Fruit fly (Drosophila melanogaster) whole organism, embryonic: ENCODE results near the gene crq.

Experiments
- CG11085 ChIP-seq: fragments of 200-800 bp; sonication (Bioruptor generic); IDR thresholded peaks from 2 replicates; pipeline ENCODE4 v1.3.6; 2022; ENCODE audit warnings: missing biosample characterization, missing genetic modification characterization
- CG11398 ChIP-seq: fragments of 200-800 bp; sonication (Bioruptor generic); optimal IDR thresholded peaks from 2 replicates; lab custom pipeline; 2016; ENCODE audit warnings: missing biosample characterization, missing genetic modification characterization
- CG11696 ChIP-seq: fragments of 200-800 bp; sonication (Bioruptor generic); IDR thresholded peaks from 2 replicates; pipeline ENCODE4 v1.3.6; 2022; ENCODE audit warnings: missing biosample characterization, missing genetic modification characterization
- CG12104 ChIP-seq: fragments of 200-800 bp; sonication (Bioruptor generic); optimal IDR thresholded peaks from 3 replicates; lab custom pipeline; 2016; ENCODE audit warnings: missing biosample characterization, missing genetic modification characterization
- CG12155 ChIP-seq: fragments of 200-800 bp; sonication (Bioruptor generic); optimal IDR thresholded peaks from 3 replicates; lab custom pipeline; 2016; ENCODE audit warnings: missing biosample characterization, missing genetic modification characterization
- CG12219 ChIP-seq: fragments of 200-800 bp; sonication (Bioruptor generic); optimal IDR thresholded peaks from 3 replicates; lab custom pipeline; 2018; ENCODE audit warnings: missing biosample characterization, mild to moderate bottlenecking, missing genetic modification characterization
- CG12659 ChIP-seq: fragments of 200-800 bp; sonication (Bioruptor generic); optimal IDR thresholded peaks from 3 replicates; lab custom pipeline; 2017; ENCODE audit warnings: mild to moderate bottlenecking, missing biosample characterization, missing genetic modification reagents, missing genetic modification characterization
- CG15601 ChIP-seq: fragments of 200-800 bp; sonication (Bioruptor generic); optimal IDR thresholded peaks from 3 replicates; lab custom pipeline; 2019; ENCODE audit warnings: missing biosample characterization, mild to moderate bottlenecking, missing genetic modification characterization, moderate library complexity
- CG17385 ChIP-seq: fragments of 200-800 bp; sonication (Bioruptor generic); optimal IDR thresholded peaks from 3 replicates; lab custom pipeline; 2018; ENCODE audit warnings: missing biosample characterization, mild to moderate bottlenecking, missing genetic modification characterization
- CG17829 ChIP-seq: fragments of 200-800 bp; optimal IDR thresholded peaks from 2 replicates; lab custom pipeline; 2019; ENCODE audit warnings: missing biosample characterization, mild to moderate bottlenecking, missing genetic modification characterization, moderate library complexity
- CG2202 ChIP-seq: fragments of 200-800 bp; sonication (Bioruptor generic); optimal IDR thresholded peaks from 2 replicates; lab custom pipeline; 2018; ENCODE audit warnings: missing biosample characterization, mild to moderate bottlenecking, missing genetic modification characterization
- CG34376 ChIP-seq: fragments of 200-800 bp; sonication (Bioruptor generic); optimal IDR thresholded peaks from 2 replicates; lab custom pipeline; 2018; ENCODE audit warnings: missing biosample characterization, mild to moderate bottlenecking, missing genetic modification characterization
- CG42726 ChIP-seq: fragments of 200-800 bp; sonication (Bioruptor generic); IDR thresholded peaks from 2 replicates; pipeline ENCODE4 v1.3.6; 2022; ENCODE audit warnings: missing biosample characterization, missing genetic modification characterization; ENCODE audit not compliant: partially characterized antibody
- CG4328 ChIP-seq: fragments of 200-800 bp; sonication (Bioruptor generic); optimal IDR thresholded peaks from 3 replicates; lab custom pipeline; 2017; ENCODE audit warnings: missing biosample characterization, missing genetic modification reagents, missing genetic modification characterization
- CG6683 ChIP-seq: fragments of 200-800 bp; sonication (Bioruptor generic); optimal IDR thresholded peaks from 2 replicates; lab custom pipeline; 2017; ENCODE audit warnings: missing biosample characterization, mild to moderate bottlenecking, missing genetic modification characterization, missing genetic modification reagents
- CG6791 ChIP-seq: fragments of 200-800 bp; sonication (Bioruptor generic); IDR thresholded peaks from 3 replicates; pipeline ENCODE4 v1.3.6; 2022; ENCODE audit warnings: missing biosample characterization, missing genetic modification characterization; ENCODE audit not compliant: partially characterized antibody
- Dek ChIP-seq: fragments of 200-800 bp; sonication (Bioruptor generic); optimal IDR thresholded peaks from 3 replicates; lab custom pipeline; 2019; ENCODE audit warnings: missing biosample characterization, mild to moderate bottlenecking, missing genetic modification characterization, moderate library complexity
- Doc3 ChIP-seq: fragments of 200-800 bp; sonication (Bioruptor generic); IDR thresholded peaks from 3 replicates; pipeline ENCODE4 v1.3.6; 2022; ENCODE audit warnings: missing biosample characterization, missing genetic modification characterization; ENCODE audit not compliant: partially characterized antibody
- E2f2 ChIP-seq: fragments of 200-800 bp; sonication (Bioruptor generic); IDR thresholded peaks from 2 replicates; pipeline ENCODE4 v1.3.6; 2022; ENCODE audit warnings: missing biosample characterization, missing genetic modification characterization
- Fer2 ChIP-seq: fragments of 200-800 bp; sonication (Bioruptor generic); optimal IDR thresholded peaks from 2 replicates; lab custom pipeline; 2018; ENCODE audit warnings: missing biosample characterization, mild to moderate bottlenecking, missing genetic modification characterization, moderate library complexity
- Gug ChIP-seq: fragments of 200-800 bp; sonication (Bioruptor generic); IDR thresholded peaks from 4 replicates; pipeline ENCODE4 v1.3.6; 2022; ENCODE audit warnings: missing biosample characterization, missing genetic modification characterization
- HHEX ChIP-seq: fragments of 200-800 bp; sonication (Bioruptor generic); optimal IDR thresholded peaks from 3 replicates; lab custom pipeline; 2017; ENCODE audit warnings: missing biosample characterization, mild to moderate bottlenecking, missing genetic modification characterization, missing genetic modification reagents
- Hr78 ChIP-seq, 2 experiments: fragments of 200-800 bp in 1 of 2; fragments of >200 bp in 1 of 2; sonication (Bioruptor generic) in 1 of 2; optimal IDR thresholded peaks; 2 replicates each; lab custom pipeline; 2017 to 2019; ENCODE audit warnings: missing biosample characterization in 2 of 2, missing genetic modification characterization in 2 of 2, mild to moderate bottlenecking in 1 of 2, moderate library complexity in 1 of 2
- Max ChIP-seq: fragments of 200-800 bp; sonication (Bioruptor generic); optimal IDR thresholded peaks from 2 replicates; lab custom pipeline; 2016; ENCODE audit warnings: missing biosample characterization, mild to moderate bottlenecking, missing genetic modification characterization
- Nf-YC ChIP-seq: fragments of 200-800 bp; optimal IDR thresholded peaks from 3 replicates; lab custom pipeline; 2019; ENCODE audit warnings: missing biosample characterization, mild to moderate bottlenecking, missing genetic modification characterization, moderate library complexity
- Trl ChIP-seq, 3 experiments: fragments of >200 bp in 2 of 3; fragments of 200-800 bp in 1 of 3; sonication (Bioruptor generic) in 1 of 3; optimal IDR thresholded peaks; 2 replicates in 1 of 3; 3 replicates in 2 of 3; lab custom pipeline; 2016 to 2017; ENCODE audit warnings: missing biosample characterization in 1 of 3, missing genetic modification characterization in 1 of 3
- YL-1 ChIP-seq: fragments of 200-800 bp; sonication (Bioruptor generic); optimal IDR thresholded peaks from 3 replicates; lab custom pipeline; 2017; ENCODE audit warnings: missing biosample characterization, mild to moderate bottlenecking, missing genetic modification characterization
- bab2 ChIP-seq: fragments of 200-800 bp; sonication (Bioruptor generic); optimal IDR thresholded peaks from 2 replicates; lab custom pipeline; 2016; ENCODE audit warnings: missing biosample characterization, missing genetic modification characterization
- crp ChIP-seq, 2 experiments: fragments of 200-800 bp; sonication (Bioruptor generic); optimal IDR thresholded peaks; 2 replicates in 1 of 2; 3 replicates in 1 of 2; lab custom pipeline; 2017; ENCODE audit warnings: missing biosample characterization in 2 of 2, missing genetic modification characterization in 2 of 2, mild to moderate bottlenecking in 1 of 2, moderate library complexity in 1 of 2
- en ChIP-seq: fragments of 200-800 bp; sonication (Bioruptor generic); optimal IDR thresholded peaks from 2 replicates; lab custom pipeline; 2016; ENCODE audit warnings: missing biosample characterization, missing genetic modification characterization
- h ChIP-seq: fragments of >200 bp; optimal IDR thresholded peaks from 2 replicates; lab custom pipeline; 2017
- hb ChIP-seq: fragments of 200-800 bp; sonication (Bioruptor generic); IDR thresholded peaks from 3 replicates; pipeline ENCODE4 v1.3.6; 2022; ENCODE audit warnings: missing biosample characterization, missing genetic modification characterization; ENCODE audit not compliant: partially characterized antibody
- her ChIP-seq: fragments of 200-800 bp; sonication (Bioruptor generic); optimal IDR thresholded peaks from 2 replicates; lab custom pipeline; 2016; ENCODE audit warnings: missing biosample characterization, missing genetic modification characterization
- hkb ChIP-seq, 2 experiments: fragments of 200-800 bp in 1 of 2; fragments of >200 bp in 1 of 2; sonication (Bioruptor generic) in 1 of 2; IDR thresholded peaks in 1 of 2; optimal IDR thresholded peaks in 1 of 2; 2 replicates each; pipeline versions ENCODE4 v1.3.6 to Lab custom; 2017 to 2022; ENCODE audit warnings: missing biosample characterization in 1 of 2, missing genetic modification characterization in 1 of 2
- kay ChIP-seq: fragments of 200-800 bp; sonication (Bioruptor generic); optimal IDR thresholded peaks from 2 replicates; lab custom pipeline; 2016; ENCODE audit warnings: missing biosample characterization, missing genetic modification characterization
- kni ChIP-seq: fragments of 200-800 bp; sonication (Bioruptor generic); optimal IDR thresholded peaks from 3 replicates; lab custom pipeline; 2017; ENCODE audit warnings: mild to moderate bottlenecking, missing biosample characterization, missing genetic modification reagents, missing genetic modification characterization
- lilli ChIP-seq: fragments of 200-800 bp; sonication (Bioruptor generic); optimal IDR thresholded peaks from 3 replicates; lab custom pipeline; 2016; ENCODE audit warnings: missing biosample characterization, missing genetic modification characterization
- nerfin-1 ChIP-seq: fragments of 200-800 bp; sonication (Bioruptor generic); optimal IDR thresholded peaks from 3 replicates; lab custom pipeline; 2019; ENCODE audit warnings: missing biosample characterization, mild to moderate bottlenecking, missing genetic modification characterization, moderate library complexity
- nom ChIP-seq: fragments of 200-800 bp; sonication (Bioruptor generic); optimal IDR thresholded peaks from 2 replicates; lab custom pipeline; 2017; ENCODE audit warnings: missing biosample characterization, missing genetic modification characterization, mild to moderate bottlenecking, moderate library complexity, missing genetic modification reagents
- sc ChIP-seq, 3 experiments: fragments of >200 bp in 2 of 3; fragments of 200-800 bp in 1 of 3; sonication (Bioruptor generic) in 1 of 3; optimal IDR thresholded peaks; 2 replicates in 2 of 3; 3 replicates in 1 of 3; lab custom pipeline; 2017; ENCODE audit warnings: mild to moderate bottlenecking in 1 of 3, missing biosample characterization in 1 of 3, missing genetic modification characterization in 1 of 3, missing genetic modification reagents in 1 of 3
- seq ChIP-seq: fragments of 200-800 bp; sonication (Bioruptor generic); IDR thresholded peaks from 2 replicates; pipeline ENCODE4 v1.3.6; 2022; ENCODE audit warnings: missing biosample characterization, missing genetic modification characterization
- sima ChIP-seq: fragments of 200-800 bp; sonication (Bioruptor generic); optimal IDR thresholded peaks from 2 replicates; lab custom pipeline; 2016; ENCODE audit warnings: missing biosample characterization, missing genetic modification characterization
- sqz ChIP-seq: fragments of 200-800 bp; sonication (Bioruptor generic); optimal IDR thresholded peaks from 3 replicates; lab custom pipeline; 2018; ENCODE audit warnings: missing biosample characterization, mild to moderate bottlenecking, missing genetic modification characterization
- sr ChIP-seq: fragments of 200-800 bp; sonication (Bioruptor generic); IDR thresholded peaks from 3 replicates; pipeline ENCODE4 v1.3.6; 2022; ENCODE audit warnings: missing biosample characterization, missing genetic modification characterization
- sug ChIP-seq: fragments of 200-800 bp; optimal IDR thresholded peaks from 2 replicates; lab custom pipeline; 2019; ENCODE audit warnings: missing biosample characterization, mild to moderate bottlenecking, missing genetic modification characterization, moderate library complexity
- twi ChIP-seq: fragments of 200-800 bp; optimal IDR thresholded peaks from 2 replicates; lab custom pipeline; 2019; ENCODE audit warnings: missing biosample characterization, mild to moderate bottlenecking, missing genetic modification characterization, moderate library complexity
- wor ChIP-seq: fragments of 200-800 bp; sonication (Bioruptor generic); IDR thresholded peaks from 2 replicates; pipeline ENCODE4 v1.3.6; 2022; ENCODE audit warnings: missing biosample characterization, missing genetic modification characterization
- yki ChIP-seq: fragments of >200 bp; optimal IDR thresholded peaks from 3 replicates; lab custom pipeline; 2018
- zfh1 ChIP-seq: fragments of 200-800 bp; sonication (Bioruptor generic); IDR thresholded peaks from 3 replicates; pipeline ENCODE4 v1.3.6; 2022; ENCODE audit warnings: missing biosample characterization, missing genetic modification characterization

Gene crq

dm6 chr2L:482451-482844, 29.6 kb upstream of the crq start (continued):
- TF ChIP-seq Max, result no peak
- peak; percentile 33 for TF ChIP-seq kni (GFP tag; lab: Kevin White, UChicago)
- TF ChIP-seq nerfin-1 (tag; lab: Kevin White, UChicago), result no peak
- no peak for TF ChIP-seq her (GFP tag; lab: Kevin White, UChicago)
- TF ChIP-seq Doc3, result no peak
- TF ChIP-seq crp (GFP tag; optimal IDR thresholded peaks at IDR 0.05; lab: Kevin White, UChicago), result no peak
- no peak for TF ChIP-seq CG4328 (GFP tag; lab: Kevin White, UChicago)
- no peak for TF ChIP-seq Dek (tag; lab: Kevin White, UChicago)
- no peak for TF ChIP-seq HHEX
- TF ChIP-seq Trl (optimal IDR thresholded peaks at IDR 0.05; lab: Kevin White, UChicago), result no peak
- no peak for TF ChIP-seq Trl (GFP tag; optimal IDR thresholded peaks at IDR 0.05; lab: Kevin White, UChicago)
- TF ChIP-seq CG42726 (GFP tag; lab: Robert Waterston, UW), result 0 out of 2 replicates have a peak, but pooled peaks have one; percentile 22
- no peak for TF ChIP-seq nom (GFP tag; lab: Kevin White, UChicago)
- no peak for TF ChIP-seq CG12104 (GFP tag; lab: Kevin White, UChicago)
- no peak for TF ChIP-seq Gug (GFP tag; lab: Robert Waterston, UW)
- no peak for TF ChIP-seq CG11085 (GFP tag; lab: Robert Waterston, UW)
- no peak for TF ChIP-seq CG17385 (GFP tag; lab: Kevin White, UChicago)
- no peak for TF ChIP-seq CG12155 (GFP tag; lab: Kevin White, UChicago)
- no peak for TF ChIP-seq sc (optimal IDR thresholded peaks at IDR 0.05; lab: Kevin White, UChicago)
- no peak for TF ChIP-seq sc (GFP tag; optimal IDR thresholded peaks at IDR 0.05; lab: Kevin White, UChicago)
- no peak for TF ChIP-seq seq (GFP tag; lab: Robert Waterston, UW)
- TF ChIP-seq Hr78 (GFP tag; optimal IDR thresholded peaks at IDR 0.05; lab: Kevin White, UChicago), result peak in 1 of 2 experiments; percentile 26
- TF ChIP-seq Fer2 (tag; lab: Kevin White, UChicago), result peak; percentile 11
- TF ChIP-seq lilli (GFP tag; lab: Kevin White, UChicago), result no peak
- no peak for TF ChIP-seq twi (tag; lab: Kevin White, UChicago)
- no peak for TF ChIP-seq CG6683 (GFP tag; lab: Kevin White, UChicago)
- no peak for TF ChIP-seq hkb (optimal IDR thresholded peaks at IDR 0.05; lab: Kevin White, UChicago)
- no peak for TF ChIP-seq hkb (GFP tag; IDR thresholded peaks at IDR 0.05; lab: Robert Waterston, UW)
- peak; percentile 16; the same call in 1 of the 2 replicates for TF ChIP-seq E2f2
- no peak for TF ChIP-seq CG11398 (GFP tag; lab: Kevin White, UChicago)
- TF ChIP-seq hb, result no peak
- TF ChIP-seq bab2, result no peak
- TF ChIP-seq en (GFP tag; lab: Kevin White, UChicago), result no peak
- TF ChIP-seq h (lab: Kevin White, UChicago), result no peak
- TF ChIP-seq sima, result no peak
- no peak for TF ChIP-seq zfh1 (GFP tag; lab: Robert Waterston, UW)
- no peak for TF ChIP-seq YL-1 (GFP tag; lab: Kevin White, UChicago)
- no peak for TF ChIP-seq wor
- TF ChIP-seq sqz, result no peak
- no peak for TF ChIP-seq CG11696 (GFP tag; lab: Robert Waterston, UW)
- peak; percentile 39 for TF ChIP-seq sug (tag; lab: Kevin White, UChicago)
- TF ChIP-seq CG12659, result no peak
- TF ChIP-seq kay (GFP tag; lab: Kevin White, UChicago), result no peak
- TF ChIP-seq CG12219 (GFP tag; lab: Kevin White, UChicago), result no peak
- TF ChIP-seq CG2202 (tag; lab: Kevin White, UChicago), result no peak
- TF ChIP-seq CG6791 (GFP tag; lab: Robert Waterston, UW), result no peak
- TF ChIP-seq CG34376 (GFP tag; lab: Kevin White, UChicago), result peak; percentile 6
- TF ChIP-seq CG15601 (tag; lab: Kevin White, UChicago), result no peak
- TF ChIP-seq sr (GFP tag; lab: Robert Waterston, UW), result peak; percentile 80; the same call in 2 of the 3 replicates
- TF ChIP-seq CG17829 (tag; lab: Kevin White, UChicago), result no peak
- TF ChIP-seq Nf-YC (tag; lab: Kevin White, UChicago), result no peak
- no peak for TF ChIP-seq yki
- TF ChIP-seq, all 482 proteins: peak for 18
